Worm (Caenorhabditis elegans) whole organism, L4/young adult: Measurements from ENCODE around the gene C42D4.13.

ENCODE experiments used
- W03F9.2 ChIP-seq: fragments of 150-350 bp; optimal IDR thresholded peaks from 2 replicates; lab custom pipeline; 2014; ENCODE audit warnings: missing biosample characterization, missing genetic modification characterization
- dao-5 ChIP-seq: sonication (generic microtip); optimal IDR thresholded peaks from 2 replicates; lab custom pipeline; 2016; ENCODE audit warnings: missing genotype, missing genetic modification characterization, moderate library complexity, missing compliant biosample characterization
- him-1 ChIP-seq: sonication (generic microtip); optimal IDR thresholded peaks from 2 replicates; lab custom pipeline; 2016; ENCODE audit warnings: missing genotype, missing genetic modification reagents, missing genetic modification characterization, missing compliant biosample characterization

- TF ChIP-seq him-1 (tag; lab: Kevin White, UChicago), result no peak
- no peak for TF ChIP-seq W03F9.2
- no peak for TF ChIP-seq dao-5 (tag; lab: Kevin White, UChicago)
These were observed 24.8 kb upstream of the C42D4.13 start for ce11 chrIV:7212769-7213168.
